Fruit fly (Drosophila melanogaster): ENCODE data around the gene hfw.

DNA sequence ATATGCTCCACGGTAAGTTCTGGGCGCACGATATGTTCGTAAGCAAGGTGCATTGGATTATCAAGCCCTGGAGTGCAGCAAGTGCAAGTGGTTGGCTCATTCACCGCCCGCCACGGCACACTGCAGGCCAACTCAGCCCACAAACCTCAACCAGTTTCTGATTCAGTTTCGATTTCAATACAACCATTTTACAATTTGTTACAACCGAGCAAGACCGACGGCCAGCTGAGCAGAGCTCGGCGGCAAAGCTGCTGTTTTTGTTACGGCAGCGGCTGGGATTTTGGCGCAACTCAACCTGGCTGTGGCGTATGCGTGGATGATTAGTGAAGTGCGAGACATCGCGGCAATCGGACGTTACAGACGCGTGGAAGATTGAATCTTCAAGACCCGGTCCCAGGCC, 16.9 kb downstream of the hfw start, which contains the start of gene b6:
- no peak for TF ChIP-seq Ets98B (GFP tag; IDR thresholded peaks at IDR 0.05)
- TF ChIP-seq Snoo (tag; optimal IDR thresholded peaks at IDR 0.05) = no peak
- TF ChIP-seq Pif1A (GFP tag; optimal IDR thresholded peaks at IDR 0.05) = no peak
- no peak for TF ChIP-seq fd96Ca (GFP tag; IDR thresholded peaks at IDR 0.05)
- TF ChIP-seq CG32121 (GFP tag; IDR thresholded peaks at IDR 0.05) = no peak
- TF ChIP-seq EcR (GFP tag; optimal IDR thresholded peaks at IDR 0.05) = no peak
- TF ChIP-seq CG9948 (tag; optimal IDR thresholded peaks at IDR 0.05) = no peak
